Worm (Caenorhabditis elegans): ENCODE results near the gene T09A5.4.

T09A5.4 gene

ce11 chrII:7864892-7865291, 18.9 kb downstream of the T09A5.4 start:
- no peak for TF ChIP-seq tab-1 (GFP tag; IDR thresholded peaks at IDR 0.05)
- TF ChIP-seq ztf-29 (GFP tag; IDR thresholded peaks at IDR 0.05) = no peak
- TF ChIP-seq ref-1 (GFP tag; conservative IDR thresholded peaks at IDR 0.05) = no peak
- no peak for TF ChIP-seq flt-1 (GFP tag; IDR thresholded peaks at IDR 0.05)
- TF ChIP-seq klf-2 (GFP tag; conservative IDR thresholded peaks at IDR 0.05) = no peak
- no peak for TF ChIP-seq ztf-23 (GFP tag; IDR thresholded peaks at IDR 0.05)
- no peak for TF ChIP-seq cog-1 (tag; optimal IDR thresholded peaks at IDR 0.05)
- no peak for TF ChIP-seq T22C8.4 (GFP tag; IDR thresholded peaks at IDR 0.05)
- no peak for TF ChIP-seq med-1 (GFP tag; optimal IDR thresholded peaks at IDR 0.05; ENCODE audit: insufficient read depth)

- TF ChIP-seq ref-1 (GFP tag; conservative IDR thresholded peaks at IDR 0.05) (no peak), flt-1 (GFP tag; IDR thresholded peaks at IDR 0.05) (no peak), tab-1 (GFP tag; IDR thresholded peaks at IDR 0.05) (no peak), T22C8.4 (GFP tag; IDR thresholded peaks at IDR 0.05) (no peak), ztf-29 (GFP tag; IDR thresholded peaks at IDR 0.05) (no peak), klf-2 (GFP tag; conservative IDR thresholded peaks at IDR 0.05) (no peak), cog-1 (tag; optimal IDR thresholded peaks at IDR 0.05) (no peak), ztf-23 (GFP tag; IDR thresholded peaks at IDR 0.05) (no peak), med-1 (GFP tag; optimal IDR thresholded peaks at IDR 0.05; ENCODE audit: insufficient read depth) (no peak)
Measured at ce11 chrII:7866081-7866480, 20.1 kb downstream of the T09A5.4 start.

DNA sequence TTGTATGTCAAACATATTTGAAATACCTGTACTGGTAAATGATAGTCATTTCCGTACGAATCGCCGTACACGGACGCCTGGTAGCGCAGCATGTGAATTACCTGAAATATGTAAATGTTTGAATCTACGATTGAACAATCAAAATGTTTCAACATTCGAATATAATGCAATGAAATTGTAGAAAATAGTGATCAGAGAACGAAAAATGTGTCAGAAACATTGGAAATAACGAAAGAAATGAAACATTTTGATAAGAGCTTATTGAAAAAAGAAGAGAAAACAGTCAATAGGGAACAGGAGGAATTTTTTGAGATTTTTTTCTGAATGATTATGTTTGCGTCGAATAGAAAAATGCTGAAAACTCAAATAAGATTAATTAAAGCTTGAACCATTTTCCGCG, 24.1 kb downstream of the T09A5.4 start, which contains the start of gene ztf-17:
TSS of gene ztf-17 (minus strand) at position 101 of the 400 bp plus-strand sequence.
- TF ChIP-seq flt-1 (GFP tag; IDR thresholded peaks at IDR 0.05) (no peak), ref-1 (GFP tag; conservative IDR thresholded peaks at IDR 0.05) (no peak), T22C8.4 (GFP tag; IDR thresholded peaks at IDR 0.05) (no peak)

- no peak for TF ChIP-seq klf-2 (GFP tag; conservative IDR thresholded peaks at IDR 0.05)
- TF ChIP-seq cog-1 (tag; optimal IDR thresholded peaks at IDR 0.05) = no peak
- no peak for TF ChIP-seq ztf-29 (GFP tag; IDR thresholded peaks at IDR 0.05)
- no peak for TF ChIP-seq ztf-23 (GFP tag; IDR thresholded peaks at IDR 0.05)
- 0 out of 2 replicates have a peak, but pooled peaks have one; percentile 20 for TF ChIP-seq flt-1 (GFP tag; IDR thresholded peaks at IDR 0.05)
- no peak for TF ChIP-seq ref-1 (GFP tag; conservative IDR thresholded peaks at IDR 0.05)
- no peak for TF ChIP-seq tab-1 (GFP tag; IDR thresholded peaks at IDR 0.05)
- no peak for TF ChIP-seq med-1 (GFP tag; optimal IDR thresholded peaks at IDR 0.05; ENCODE audit: insufficient read depth)
- TF ChIP-seq T22C8.4 (GFP tag; IDR thresholded peaks at IDR 0.05) = no peak
Measured at ce11 chrII:7870632-7871031, 24.6 kb downstream of the T09A5.4 start.

DNA sequence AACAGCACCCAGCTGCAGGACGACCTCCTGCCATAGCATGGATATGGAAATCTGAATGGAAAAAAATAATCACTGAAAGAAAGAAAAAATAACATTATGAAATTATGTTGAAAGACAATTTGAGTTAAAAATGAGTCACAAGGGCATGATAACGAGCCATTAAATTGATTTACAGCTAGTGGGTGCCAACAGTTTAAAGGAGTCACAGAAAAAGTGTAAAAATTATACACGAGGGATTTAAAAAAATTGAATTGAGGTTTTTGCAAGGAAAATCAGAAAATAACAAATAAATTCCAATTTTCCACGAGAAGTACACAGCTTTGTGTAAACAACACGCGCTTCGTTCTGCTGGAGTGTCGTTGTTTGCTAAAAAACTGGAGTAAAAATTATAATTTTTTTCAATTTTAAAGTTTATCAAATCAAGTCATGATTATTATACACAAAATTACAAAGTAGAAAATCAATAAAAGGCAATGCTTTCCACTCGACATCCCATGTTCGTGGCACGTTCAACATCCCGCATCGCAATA, 27.9 kb downstream of the T09A5.4 start, which contains the start of gene T01H3.3:
TSS of gene T01H3.3 (minus strand) at position 51 of the 530 bp plus-strand sequence.
- TF ChIP-seq cog-1 (tag; optimal IDR thresholded peaks at IDR 0.05) (no peak), flt-1 (GFP tag; IDR thresholded peaks at IDR 0.05) (no peak), ztf-29 (GFP tag; IDR thresholded peaks at IDR 0.05) (no peak), klf-2 (GFP tag; conservative IDR thresholded peaks at IDR 0.05) (no peak), tab-1 (GFP tag; IDR thresholded peaks at IDR 0.05) (no peak), T22C8.4 (GFP tag; IDR thresholded peaks at IDR 0.05) (no peak), med-1 (GFP tag; optimal IDR thresholded peaks at IDR 0.05; ENCODE audit: insufficient read depth) (no peak), ztf-23 (GFP tag; IDR thresholded peaks at IDR 0.05) (no peak), ref-1 (GFP tag; conservative IDR thresholded peaks at IDR 0.05) (no peak)

ce11 chrII:7877744-7878468, 31.9 kb downstream of the T09A5.4 start, which contains the start of gene T01H3.2:
Gene T01H3.2 (minus strand): TSS chrII:7877994.
- TF ChIP-seq ztf-23 (GFP tag; IDR thresholded peaks at IDR 0.05) (no peak), ref-1 (GFP tag; conservative IDR thresholded peaks at IDR 0.05) (no peak), tab-1 (GFP tag; IDR thresholded peaks at IDR 0.05) (no peak), cog-1 (tag; optimal IDR thresholded peaks at IDR 0.05) (no peak), klf-2 (GFP tag; conservative IDR thresholded peaks at IDR 0.05) (no peak), med-1 (GFP tag; optimal IDR thresholded peaks at IDR 0.05; ENCODE audit: insufficient read depth) (no peak), ztf-29 (GFP tag; IDR thresholded peaks at IDR 0.05) (no peak), flt-1 (GFP tag; IDR thresholded peaks at IDR 0.05) (no peak), T22C8.4 (GFP tag; IDR thresholded peaks at IDR 0.05) (no peak)

ce11 chrII:7879266-7879718, 33.3 kb downstream of the T09A5.4 start, which contains the start of the genes vha-4 and T01H3.5:
Gene vha-4 (minus strand): TSS chrII:7879316.
Gene T01H3.5 (plus strand): TSS chrII:7879616.
- TF ChIP-seq ztf-23 (GFP tag; IDR thresholded peaks at IDR 0.05) = no peak
- no peak for TF ChIP-seq ref-1 (GFP tag; conservative IDR thresholded peaks at IDR 0.05)
- no peak for TF ChIP-seq cog-1 (tag; optimal IDR thresholded peaks at IDR 0.05)
- no peak for TF ChIP-seq med-1 (GFP tag; optimal IDR thresholded peaks at IDR 0.05; ENCODE audit: insufficient read depth)
- no peak for TF ChIP-seq T22C8.4 (GFP tag; IDR thresholded peaks at IDR 0.05)
- TF ChIP-seq tab-1 (GFP tag; IDR thresholded peaks at IDR 0.05) = no peak
- no peak for TF ChIP-seq ztf-29 (GFP tag; IDR thresholded peaks at IDR 0.05)
- TF ChIP-seq klf-2 (GFP tag; conservative IDR thresholded peaks at IDR 0.05) = no peak
- no peak for TF ChIP-seq flt-1 (GFP tag; IDR thresholded peaks at IDR 0.05)

DNA sequence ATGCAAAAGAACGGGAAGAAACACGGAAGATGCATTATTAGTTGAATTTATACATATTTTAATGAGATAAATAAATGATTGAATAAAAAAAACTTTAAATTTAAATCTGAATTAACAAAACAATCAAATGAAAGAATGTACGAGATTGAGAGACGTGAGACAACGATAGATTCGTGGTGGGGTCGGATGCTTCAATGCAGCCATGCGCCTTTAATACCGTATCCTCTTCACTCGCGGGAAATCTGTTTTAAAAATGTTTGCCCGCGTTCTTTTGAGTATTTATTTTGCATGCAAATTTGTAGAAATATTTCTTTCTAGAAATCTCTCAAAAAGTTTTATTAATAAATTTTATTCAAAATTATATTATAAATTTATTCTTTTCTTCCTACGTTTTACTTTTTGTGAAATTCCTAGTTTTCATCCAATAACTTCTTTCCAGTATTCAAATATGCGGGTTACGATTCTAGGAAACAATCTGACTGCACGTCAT, 34.4 kb downstream of the T09A5.4 start, which contains the start of gene perm-1:
TSS of gene perm-1 (plus strand) at position 440 of the 490 bp plus-strand sequence.
- TF ChIP-seq ztf-23 (GFP tag; IDR thresholded peaks at IDR 0.05) = no peak
- TF ChIP-seq flt-1 (GFP tag; IDR thresholded peaks at IDR 0.05) = no peak
- TF ChIP-seq cog-1 (tag; optimal IDR thresholded peaks at IDR 0.05) = no peak
- no peak for TF ChIP-seq ztf-29 (GFP tag; IDR thresholded peaks at IDR 0.05)
- TF ChIP-seq klf-2 (GFP tag; conservative IDR thresholded peaks at IDR 0.05) = no peak
- TF ChIP-seq ref-1 (GFP tag; conservative IDR thresholded peaks at IDR 0.05) = no peak
- no peak for TF ChIP-seq tab-1 (GFP tag; IDR thresholded peaks at IDR 0.05)
- TF ChIP-seq med-1 (GFP tag; optimal IDR thresholded peaks at IDR 0.05; ENCODE audit: insufficient read depth) = no peak
- TF ChIP-seq T22C8.4 (GFP tag; IDR thresholded peaks at IDR 0.05) = no peak

DNA sequence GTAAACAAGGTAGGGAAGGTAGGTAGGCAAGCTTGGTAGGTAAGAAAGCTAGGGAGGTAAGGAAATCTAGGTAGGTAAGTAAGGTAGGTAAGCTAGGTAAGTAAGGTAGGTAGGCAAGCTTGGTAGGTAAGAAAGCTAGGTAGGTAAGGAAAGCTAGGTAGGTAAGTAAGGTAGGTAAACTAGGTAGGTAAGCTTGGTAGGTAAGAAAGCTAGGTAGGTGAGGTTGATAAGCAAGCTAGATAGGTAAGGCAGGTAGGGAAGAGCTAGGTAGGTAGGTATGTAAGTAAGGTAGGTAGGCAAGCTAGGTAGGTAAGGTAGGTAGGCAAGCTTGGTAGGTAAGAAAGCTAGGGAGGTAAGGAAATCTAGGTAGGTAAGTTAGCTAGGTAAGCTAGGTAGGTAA, 37.2 kb downstream of the T09A5.4 start:
- TF ChIP-seq ztf-23 (GFP tag; IDR thresholded peaks at IDR 0.05) (peak; percentile 66; the same call in 1 of the 2 replicates), klf-2 (GFP tag; conservative IDR thresholded peaks at IDR 0.05) (peak; percentile 52; the same call in 1 of the 2 replicates)
